Fruit fly (Drosophila melanogaster): ENCODE results near the gene RnpS1.
A peak's percentile ranks its signal among the peaks of the same experiment; 100 is the strongest.

The RnpS1 gene

DNA sequence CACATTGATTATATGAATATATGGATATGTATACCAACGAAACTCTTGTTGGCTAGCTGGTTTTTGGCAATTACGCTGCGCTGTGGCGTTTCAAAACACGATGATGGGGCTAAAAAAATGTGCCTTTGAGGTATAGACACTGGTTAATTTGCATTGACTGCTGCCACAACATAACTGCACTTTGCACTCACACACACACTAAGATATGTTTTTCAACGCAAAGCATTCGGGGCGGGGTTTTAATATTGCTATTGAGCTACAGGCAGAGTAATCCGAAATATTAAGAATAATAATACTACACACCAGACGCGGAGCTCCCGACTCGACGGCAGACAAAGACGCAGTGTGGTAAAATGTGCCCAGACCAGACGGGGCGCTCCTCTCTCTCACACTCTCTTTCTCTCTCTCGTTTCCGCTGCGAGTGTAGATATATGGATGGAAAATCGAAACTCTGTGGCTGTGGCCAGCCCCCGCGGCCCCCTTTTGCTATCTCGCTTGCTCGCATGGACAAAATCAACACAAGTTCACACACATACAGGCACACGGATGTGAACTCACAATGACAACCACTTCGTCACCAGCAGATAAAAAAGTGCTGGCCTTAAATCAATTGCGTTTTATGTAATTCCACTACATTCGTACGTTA, 698 bp upstream of the RnpS1 start (continued):
- TF ChIP-seq dysf (GFP tag; IDR thresholded peaks at IDR 0.05) (no peak), CG2199 (GFP tag; IDR thresholded peaks at IDR 0.05) (no peak), wek (GFP tag; optimal IDR thresholded peaks at IDR 0.05) (peak; percentile 73), Oaz (GFP tag; IDR thresholded peaks at IDR 0.05) (no peak), wdn (GFP tag; IDR thresholded peaks at IDR 0.05) (no peak), CG1024 (GFP tag; IDR thresholded peaks at IDR 0.05) (no peak), run (tag; optimal IDR thresholded peaks at IDR 0.05) (peak; percentile 49), D19B (GFP tag; optimal IDR thresholded peaks at IDR 0.05) (no peak), chm (GFP tag; IDR thresholded peaks at IDR 0.05) (no peak), wor (GFP tag; IDR thresholded peaks at IDR 0.05) (no peak), CTCF (GFP tag; optimal IDR thresholded peaks at IDR 0.05) (peak; percentile 13), Stat92E (GFP tag; optimal IDR thresholded peaks at IDR 0.05) (no peak), sqz (GFP tag; optimal IDR thresholded peaks at IDR 0.05) (no peak), CG9932 (GFP tag; IDR thresholded peaks at IDR 0.05) (no peak), CG13624 (GFP tag; optimal IDR thresholded peaks at IDR 0.05) (peak; percentile 74), CG3065 (GFP tag; optimal IDR thresholded peaks at IDR 0.05) (no peak), Mes4 (GFP tag; optimal IDR thresholded peaks at IDR 0.05) (no peak), Oli (tag; optimal IDR thresholded peaks at IDR 0.05) (no peak), schlank (tag; optimal IDR thresholded peaks at IDR 0.05) (peak; percentile 44), lilli (GFP tag; optimal IDR thresholded peaks at IDR 0.05) (peak; percentile 25), danr (GFP tag; IDR thresholded peaks at IDR 0.05) (no peak), mirr (GFP tag; optimal IDR thresholded peaks at IDR 0.05) (peak; percentile 96), lola (GFP tag; optimal IDR thresholded peaks at IDR 0.05) (no peak), cato (GFP tag; optimal IDR thresholded peaks at IDR 0.05; ENCODE audit: borderline replicate concordance) (no peak), CG6683 (GFP tag; optimal IDR thresholded peaks at IDR 0.05) (no peak), CG5953 (GFP tag; IDR thresholded peaks at IDR 0.05) (no peak), HLH3B (GFP tag; IDR thresholded peaks at IDR 0.05) (no peak), CG14860 (GFP tag; IDR thresholded peaks at IDR 0.05; ENCODE audit: partially characterized antibody) (no peak), CG15269 (tag; optimal IDR thresholded peaks at IDR 0.05) (peak; percentile 4), az2 (GFP tag; optimal IDR thresholded peaks at IDR 0.05) (no peak), Sry-β (GFP tag; optimal IDR thresholded peaks at IDR 0.05) (peak; percentile 22), ATbp (GFP tag; optimal IDR thresholded peaks at IDR 0.05) (peak; percentile 24), CG17829 (tag; optimal IDR thresholded peaks at IDR 0.05) (no peak), peb (GFP tag; IDR thresholded peaks at IDR 0.05) (no peak), tgo (GFP tag; IDR thresholded peaks at IDR 0.05) (no peak), stwl (tag; optimal IDR thresholded peaks at IDR 0.05) (no peak), Hey (tag; optimal IDR thresholded peaks at IDR 0.05) (peak; percentile 29), tio (GFP tag; optimal IDR thresholded peaks at IDR 0.05) (no peak), Fer3 (tag; optimal IDR thresholded peaks at IDR 0.05) (peak; percentile 21), CG6854 (GFP tag; optimal IDR thresholded peaks at IDR 0.05) (peak; percentile 71), Bgb (GFP tag; IDR thresholded peaks at IDR 0.05; ENCODE audit: partially characterized antibody) (no peak), dmrt11E (tag; optimal IDR thresholded peaks at IDR 0.05) (no peak), CG13894 (tag; optimal IDR thresholded peaks at IDR 0.05) (peak; percentile 66), Scr (GFP tag; IDR thresholded peaks at IDR 0.05; ENCODE audit: partially characterized antibody) (no peak), ftz-f1 (GFP tag; optimal IDR thresholded peaks at IDR 0.05) (peak; percentile 97), Antp (GFP tag; optimal IDR thresholded peaks at IDR 0.05) (peak; percentile 13), Hmx (GFP tag; optimal IDR thresholded peaks at IDR 0.05) (no peak), CG7372 (GFP tag; IDR thresholded peaks at IDR 0.05) (no peak), Lim3 (GFP tag; IDR thresholded peaks at IDR 0.05) (no peak), CG33557 (GFP tag; optimal IDR thresholded peaks at IDR 0.05) (no peak), salm (tag; optimal IDR thresholded peaks at IDR 0.05) (no peak)
